Fruit fly (Drosophila melanogaster) whole organism, embryonic: ENCODE measurements around the gene ihog.

Source experiments
- Abd-B ChIP-seq: fragments of 200-800 bp; sonication (Bioruptor generic); optimal IDR thresholded peaks from 2 replicates; lab custom pipeline; 2018; ENCODE audit warnings: missing biosample characterization, mild to moderate bottlenecking, missing genetic modification characterization, moderate library complexity
- Atf6 ChIP-seq: fragments of 200-800 bp; sonication (Bioruptor generic); IDR thresholded peaks from 2 replicates; pipeline ENCODE4 v1.3.6; 2022; ENCODE audit warnings: missing biosample characterization, missing genetic modification characterization
- Bteb2 ChIP-seq: fragments of 200-800 bp; sonication (Bioruptor generic); optimal IDR thresholded peaks from 2 replicates; lab custom pipeline; 2016; ENCODE audit warnings: missing biosample characterization, missing genetic modification characterization
- CG10321 ChIP-seq: fragments of 200-800 bp; sonication (Bioruptor generic); IDR thresholded peaks from 2 replicates; pipeline ENCODE4 v1.3.6; 2022; ENCODE audit warnings: missing biosample characterization, missing genetic modification characterization
- CG10543 ChIP-seq: fragments of 200-800 bp; sonication (Bioruptor generic); optimal IDR thresholded peaks from 3 replicates; lab custom pipeline; 2017; ENCODE audit warnings: missing biosample characterization, mild to moderate bottlenecking, missing genetic modification characterization, moderate library complexity
- CG11560 ChIP-seq: fragments of 200-800 bp; sonication (Bioruptor generic); IDR thresholded peaks from 3 replicates; pipeline ENCODE4 v1.3.6; 2022; ENCODE audit warnings: missing biosample characterization, missing genetic modification characterization
- CG12659 ChIP-seq: fragments of 200-800 bp; sonication (Bioruptor generic); optimal IDR thresholded peaks from 3 replicates; lab custom pipeline; 2017; ENCODE audit warnings: mild to moderate bottlenecking, missing biosample characterization, missing genetic modification reagents, missing genetic modification characterization
- CG13287 ChIP-seq: fragments of 200-800 bp; sonication (Bioruptor generic); IDR thresholded peaks from 2 replicates; pipeline ENCODE4 v1.3.6; 2022; ENCODE audit warnings: missing biosample characterization, missing genetic modification characterization; ENCODE audit not compliant: partially characterized antibody
- CG14014 ChIP-seq: fragments of 200-800 bp; sonication (Bioruptor generic); IDR thresholded peaks from 2 replicates; pipeline ENCODE4 v1.3.6; 2022; ENCODE audit warnings: missing biosample characterization, missing genetic modification characterization
- CG14710 ChIP-seq: fragments of 200-800 bp; sonication (Bioruptor generic); optimal IDR thresholded peaks from 3 replicates; lab custom pipeline; 2019; ENCODE audit warnings: missing biosample characterization, mild to moderate bottlenecking, missing genetic modification characterization, moderate library complexity
- CG15073 ChIP-seq: fragments of 200-800 bp; sonication (Bioruptor generic); optimal IDR thresholded peaks from 2 replicates; lab custom pipeline; 2016; ENCODE audit warnings: missing biosample characterization, missing genetic modification characterization
- CG15514 ChIP-seq: fragments of 200-800 bp; sonication (Bioruptor generic); optimal IDR thresholded peaks from 3 replicates; lab custom pipeline; 2017; ENCODE audit warnings: missing biosample characterization, missing genetic modification characterization, mild to moderate bottlenecking, moderate library complexity, missing genetic modification reagents
- CG1603 ChIP-seq: fragments of 200-800 bp; sonication (Bioruptor generic); optimal IDR thresholded peaks from 2 replicates; lab custom pipeline; 2019; ENCODE audit warnings: missing biosample characterization, mild to moderate bottlenecking, missing genetic modification characterization, moderate library complexity
- CG16815 ChIP-seq: fragments of 200-800 bp; sonication (Bioruptor generic); optimal IDR thresholded peaks from 3 replicates; lab custom pipeline; 2017; ENCODE audit warnings: missing biosample characterization, mild to moderate bottlenecking, missing genetic modification characterization
- CG17829 ChIP-seq: fragments of 200-800 bp; optimal IDR thresholded peaks from 2 replicates; lab custom pipeline; 2019; ENCODE audit warnings: missing biosample characterization, mild to moderate bottlenecking, missing genetic modification characterization, moderate library complexity
- CG2712 ChIP-seq: fragments of 200-800 bp; optimal IDR thresholded peaks from 3 replicates; lab custom pipeline; 2019; ENCODE audit warnings: missing biosample characterization, mild to moderate bottlenecking, missing genetic modification characterization, moderate library complexity
- CG32532 ChIP-seq: fragments of 200-800 bp; sonication (Bioruptor generic); IDR thresholded peaks from 2 replicates; pipeline ENCODE4 v1.3.6; 2022; ENCODE audit warnings: missing biosample characterization, missing genetic modification characterization
- CG5245 ChIP-seq: fragments of 200-800 bp; sonication (Bioruptor generic); optimal IDR thresholded peaks from 3 replicates; lab custom pipeline; 2016; ENCODE audit warnings: missing biosample characterization, missing genetic modification characterization
- CG6272 ChIP-seq: fragments of 200-800 bp; sonication (Bioruptor generic); IDR thresholded peaks from 2 replicates; pipeline ENCODE4 v1.3.6; 2022; ENCODE audit warnings: missing biosample characterization, missing genetic modification characterization
- CG7271 ChIP-seq: fragments of 200-800 bp; sonication (Bioruptor generic); optimal IDR thresholded peaks from 2 replicates; lab custom pipeline; 2018; ENCODE audit warnings: missing biosample characterization, mild to moderate bottlenecking, missing genetic modification characterization, moderate library complexity
- CG8388 ChIP-seq: fragments of 200-800 bp; sonication (Bioruptor generic); optimal IDR thresholded peaks from 2 replicates; lab custom pipeline; 2019; ENCODE audit warnings: missing biosample characterization, mild to moderate bottlenecking, missing genetic modification characterization, moderate library complexity
- CG9609 ChIP-seq: fragments of 200-800 bp; sonication (Bioruptor generic); optimal IDR thresholded peaks from 3 replicates; lab custom pipeline; 2016; ENCODE audit warnings: missing biosample characterization, missing genetic modification characterization
- D19A ChIP-seq: fragments of 200-800 bp; optimal IDR thresholded peaks from 3 replicates; lab custom pipeline; 2019; ENCODE audit warnings: missing biosample characterization, mild to moderate bottlenecking, missing genetic modification characterization, moderate library complexity
- Dek ChIP-seq: fragments of 200-800 bp; sonication (Bioruptor generic); optimal IDR thresholded peaks from 3 replicates; lab custom pipeline; 2019; ENCODE audit warnings: missing biosample characterization, mild to moderate bottlenecking, missing genetic modification characterization, moderate library complexity
- E2f2 ChIP-seq: fragments of 200-800 bp; sonication (Bioruptor generic); IDR thresholded peaks from 2 replicates; pipeline ENCODE4 v1.3.6; 2022; ENCODE audit warnings: missing biosample characterization, missing genetic modification characterization
- Ets97D ChIP-seq: fragments of 200-800 bp; sonication (Bioruptor generic); optimal IDR thresholded peaks from 3 replicates; lab custom pipeline; 2016; ENCODE audit warnings: missing biosample characterization, missing genetic modification characterization
- HmgZ ChIP-seq: fragments of 200-800 bp; sonication (Bioruptor generic); optimal IDR thresholded peaks from 2 replicates; lab custom pipeline; 2018; ENCODE audit warnings: missing biosample characterization, mild to moderate bottlenecking, missing genetic modification characterization
- Kr ChIP-seq: fragments of 200-800 bp; sonication (Bioruptor generic); optimal IDR thresholded peaks from 2 replicates; lab custom pipeline; 2017; ENCODE audit warnings: missing biosample characterization, mild to moderate bottlenecking, missing genetic modification characterization
- Med ChIP-seq: fragments of 200-800 bp; sonication (Bioruptor generic); peaks from one replicate; lab custom pipeline; 2016; ENCODE audit warnings: missing biosample characterization, missing genetic modification characterization, mild to moderate bottlenecking, inconsistent platforms, moderate library complexity
- Oaz ChIP-seq: fragments of 200-800 bp; sonication (Bioruptor generic); IDR thresholded peaks from 2 replicates; pipeline ENCODE4 v1.3.6; 2022; ENCODE audit warnings: missing biosample characterization, missing genetic modification characterization
- Oli ChIP-seq: fragments of 200-800 bp; sonication (Bioruptor generic); optimal IDR thresholded peaks from 2 replicates; lab custom pipeline; 2018; ENCODE audit warnings: missing biosample characterization, mild to moderate bottlenecking, missing genetic modification characterization, moderate library complexity
- Rfx ChIP-seq: fragments of 200-800 bp; sonication (Bioruptor generic); IDR thresholded peaks from 2 replicates; pipeline ENCODE4 v1.3.6; 2022; ENCODE audit warnings: missing biosample characterization, missing genetic modification characterization
- Scr ChIP-seq: fragments of 200-800 bp; sonication (Bioruptor generic); IDR thresholded peaks from 2 replicates; pipeline ENCODE4 v1.3.6; 2022; ENCODE audit warnings: missing biosample characterization, missing genetic modification characterization; ENCODE audit not compliant: partially characterized antibody
- Spps ChIP-seq: fragments of 200-800 bp; sonication (Bioruptor generic); optimal IDR thresholded peaks from 2 replicates; lab custom pipeline; 2018; ENCODE audit warnings: missing biosample characterization, mild to moderate bottlenecking, missing genetic modification characterization
- Sry-β ChIP-seq: fragments of 200-800 bp; sonication (Bioruptor generic); optimal IDR thresholded peaks from 2 replicates; lab custom pipeline; 2018; ENCODE audit warnings: missing biosample characterization, mild to moderate bottlenecking, missing genetic modification characterization, moderate library complexity
- Trl ChIP-seq, 3 experiments: fragments of >200 bp in 2 of 3; fragments of 200-800 bp in 1 of 3; sonication (Bioruptor generic) in 1 of 3; optimal IDR thresholded peaks; 2 replicates in 1 of 3; 3 replicates in 2 of 3; lab custom pipeline; 2016 to 2017; ENCODE audit warnings: missing biosample characterization in 1 of 3, missing genetic modification characterization in 1 of 3
- ab ChIP-seq: fragments of 200-800 bp; sonication (Bioruptor generic); optimal IDR thresholded peaks from 2 replicates; lab custom pipeline; 2016; ENCODE audit warnings: missing biosample characterization, missing genetic modification characterization
- ci ChIP-seq: fragments of 200-800 bp; sonication (Bioruptor generic); IDR thresholded peaks from 3 replicates; pipeline ENCODE4 v1.3.6; 2022; ENCODE audit warnings: missing biosample characterization, missing genetic modification characterization
- crc ChIP-seq: fragments of 200-800 bp; sonication (Bioruptor generic); optimal IDR thresholded peaks from 2 replicates; lab custom pipeline; 2016; ENCODE audit warnings: missing biosample characterization, missing genetic modification characterization
- ems ChIP-seq: fragments of 200-800 bp; sonication (Bioruptor generic); optimal IDR thresholded peaks from 3 replicates; lab custom pipeline; 2016; ENCODE audit warnings: missing biosample characterization, missing genetic modification characterization
- fd3F ChIP-seq: fragments of 200-800 bp; sonication (Bioruptor generic); optimal IDR thresholded peaks from 2 replicates; lab custom pipeline; 2018; ENCODE audit warnings: missing biosample characterization, mild to moderate bottlenecking, missing genetic modification characterization, moderate library complexity
- fru ChIP-seq: fragments of >200 bp; optimal IDR thresholded peaks from 2 replicates; lab custom pipeline; 2017
- hbn ChIP-seq: fragments of 200-800 bp; sonication (Bioruptor generic); IDR thresholded peaks from 2 replicates; pipeline ENCODE4 v1.3.6; 2022; ENCODE audit warnings: missing biosample characterization, missing genetic modification characterization; ENCODE audit not compliant: partially characterized antibody
- lov ChIP-seq, 2 experiments: fragments of 200-800 bp in 1 of 2; fragments of >200 bp in 1 of 2; sonication (Bioruptor generic) in 1 of 2; IDR thresholded peaks in 1 of 2; optimal IDR thresholded peaks in 1 of 2; 2 replicates in 1 of 2; 3 replicates in 1 of 2; pipeline versions ENCODE4 v1.3.6 to Lab custom; 2017 to 2022; ENCODE audit warnings: missing biosample characterization in 1 of 2, missing genetic modification characterization in 1 of 2
- pb ChIP-seq: fragments of 200-800 bp; sonication (Bioruptor generic); optimal IDR thresholded peaks from 3 replicates; lab custom pipeline; 2016; ENCODE audit warnings: missing biosample characterization, missing genetic modification characterization
- psq ChIP-seq: fragments of 200-800 bp; sonication (Bioruptor generic); optimal IDR thresholded peaks from 2 replicates; lab custom pipeline; 2017; ENCODE audit warnings: missing biosample characterization, missing genetic modification characterization
- pzg ChIP-seq: fragments of 200-800 bp; sonication (Bioruptor generic); optimal IDR thresholded peaks from 3 replicates; lab custom pipeline; 2018; ENCODE audit warnings: missing biosample characterization, mild to moderate bottlenecking, missing genetic modification characterization, moderate library complexity
- sob ChIP-seq: fragments of 200-800 bp; sonication (Bioruptor generic); IDR thresholded peaks from 2 replicates; pipeline ENCODE4 v1.3.6; 2022; ENCODE audit warnings: missing biosample characterization, missing genetic modification characterization
- stwl ChIP-seq: fragments of 200-800 bp; sonication (Bioruptor generic); optimal IDR thresholded peaks from 3 replicates; lab custom pipeline; 2018; ENCODE audit warnings: missing biosample characterization, mild to moderate bottlenecking, missing genetic modification characterization, moderate library complexity
- trem ChIP-seq: fragments of 200-800 bp; optimal IDR thresholded peaks from 3 replicates; lab custom pipeline; 2019; ENCODE audit warnings: missing biosample characterization, mild to moderate bottlenecking, missing genetic modification characterization, moderate library complexity
- ttk ChIP-seq: fragments of 200-800 bp; sonication (Bioruptor generic); IDR thresholded peaks from 2 replicates; pipeline ENCODE4 v2.1.2; 2022; ENCODE audit warnings: missing biosample characterization, missing genetic modification characterization

The ihog gene

DNA sequence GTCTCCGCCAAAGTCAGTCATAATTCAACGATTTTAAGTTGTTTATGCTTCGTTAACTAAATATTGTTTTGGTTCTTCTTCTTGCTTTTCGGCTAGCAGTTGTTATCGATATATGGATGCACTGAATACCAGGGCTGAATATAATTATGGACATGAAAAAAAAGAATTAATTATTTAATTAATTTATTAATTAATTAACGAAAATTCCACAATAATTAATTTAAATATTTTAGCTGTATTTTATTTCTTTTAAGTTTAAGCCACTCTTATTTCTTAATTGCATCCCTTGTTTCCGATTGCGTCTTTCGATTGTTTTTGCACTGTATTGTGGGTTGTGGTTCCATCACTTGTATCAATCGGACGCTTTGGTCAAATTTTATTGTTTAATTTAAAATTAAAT lies 1.5 kb upstream of the ihog start, which contains the start of the genes Gas41 and SA1 (continued):
- TF ChIP-seq Rfx (GFP tag; lab: Robert Waterston, UW) (no peak), Dek (tag; lab: Kevin White, UChicago) (peak; percentile 93), D19A (no peak), Sry-β (peak; percentile 9), CG10543 (peak; percentile 62), CG13287 (GFP tag; lab: Robert Waterston, UW) (peak; percentile 90), lov (optimal IDR thresholded peaks at IDR 0.05; lab: Kevin White, UChicago) (no peak), lov (GFP tag; IDR thresholded peaks at IDR 0.05; lab: Robert Waterston, UW) (0 out of 3 replicates have a peak, but pooled peaks have one; percentile 65), Scr (GFP tag; lab: Robert Waterston, UW) (peak; percentile 73), CG5245 (no peak), ci (GFP tag; lab: Robert Waterston, UW) (peak; percentile 88), CG6272 (GFP tag; lab: Robert Waterston, UW) (peak; percentile 96), ab (GFP tag; lab: Kevin White, UChicago) (peak; percentile 26), crc (GFP tag; lab: Kevin White, UChicago) (no peak), psq (GFP tag; lab: Kevin White, UChicago) (peak; percentile 12), Oli (tag; lab: Kevin White, UChicago) (peak; percentile 71), fd3F (GFP tag; lab: Kevin White, UChicago) (no peak), CG11560 (no peak), Kr (GFP tag; lab: Kevin White, UChicago) (no peak), Atf6 (GFP tag; lab: Robert Waterston, UW) (no peak), CG8388 (GFP tag; lab: Kevin White, UChicago) (peak; percentile 93), Trl (optimal IDR thresholded peaks at IDR 0.05; lab: Kevin White, UChicago) (no peak), Trl (GFP tag; optimal IDR thresholded peaks at IDR 0.05; lab: Kevin White, UChicago) (peak; percentile 7), Spps (tag; lab: Kevin White, UChicago) (peak; percentile 87), E2f2 (0 out of 2 replicates have a peak, but pooled peaks have one; percentile 49), pb (GFP tag; lab: Kevin White, UChicago) (no peak), CG32532 (GFP tag; lab: Robert Waterston, UW) (peak; percentile 95), CG9609 (GFP tag; lab: Kevin White, UChicago) (peak; percentile 47), hbn (GFP tag; lab: Robert Waterston, UW) (peak; percentile 68; the same call in 1 of the 2 replicates), CG16815 (GFP tag; lab: Kevin White, UChicago) (peak; percentile 13), fru (lab: Kevin White, UChicago) (no peak), CG10321 (0 out of 2 replicates have a peak, but pooled peaks have one; percentile 24), ttk (GFP tag; lab: Robert Waterston, UW) (no peak), CG7271 (peak; percentile 93), Oaz (GFP tag; lab: Robert Waterston, UW) (no peak), ems (GFP tag; lab: Kevin White, UChicago) (no peak), CG14014 (GFP tag; lab: Robert Waterston, UW) (peak; percentile 95), Abd-B (GFP tag; lab: Kevin White, UChicago) (no peak), Bteb2 (no peak), CG15073 (GFP tag; lab: Kevin White, UChicago) (no peak)

- TF ChIP-seq pzg (GFP tag; lab: Kevin White, UChicago), result peak; percentile 61
- TF ChIP-seq CG15514 (GFP tag; lab: Kevin White, UChicago), result peak; percentile 84
- TF ChIP-seq CG14710 (tag; lab: Kevin White, UChicago), result peak; percentile 41
- peak; percentile 20 for TF ChIP-seq Ets97D (GFP tag; lab: Kevin White, UChicago)
- TF ChIP-seq Med, result peak; percentile 47
- peak; percentile 21 for TF ChIP-seq CG17829
- peak; percentile 51 for TF ChIP-seq CG1603 (tag; lab: Kevin White, UChicago)
- peak; percentile 26 for TF ChIP-seq CG12659 (GFP tag; lab: Kevin White, UChicago)
- TF ChIP-seq HmgZ (tag; lab: Kevin White, UChicago), result peak; percentile 19
- no peak for TF ChIP-seq crc (GFP tag; lab: Kevin White, UChicago)
- TF ChIP-seq CG2712 (tag; lab: Kevin White, UChicago), result peak; percentile 4
- peak; percentile 20; the same call in 1 of the 2 replicates for TF ChIP-seq sob (GFP tag; lab: Robert Waterston, UW)
- peak; percentile 41 for TF ChIP-seq trem
- peak; percentile 83 for TF ChIP-seq stwl (tag; lab: Kevin White, UChicago)
Observed at dm6 chr2L:6945088-6945487, 3.5 kb downstream of the ihog start, which contains the start of gene Fgop2. Gene Fgop2 (minus strand): TSS chr2L:6945289.
